Fruit fly (Drosophila melanogaster) whole organism, embryonic: ENCODE data around the gene Cortactin.

Experiments
- CG15696 ChIP-seq: fragments of 200-800 bp; sonication (Bioruptor generic); optimal IDR thresholded peaks from 2 replicates; lab custom pipeline; 2019; ENCODE audit warnings: missing biosample characterization, mild to moderate bottlenecking, missing genetic modification characterization, moderate library complexity
- CG18599 ChIP-seq: fragments of 200-800 bp; sonication (Bioruptor generic); optimal IDR thresholded peaks from 3 replicates; lab custom pipeline; 2017; ENCODE audit warnings: missing biosample characterization, missing genetic modification characterization, mild to moderate bottlenecking, moderate library complexity, missing genetic modification reagents
- CG30431 ChIP-seq: fragments of 200-800 bp; sonication (Bioruptor generic); optimal IDR thresholded peaks from 2 replicates; lab custom pipeline; 2017; ENCODE audit warnings: missing biosample characterization, missing genetic modification characterization
- CG32532 ChIP-seq: fragments of 200-800 bp; sonication (Bioruptor generic); IDR thresholded peaks from 2 replicates; pipeline ENCODE4 v1.3.6; 2022; ENCODE audit warnings: missing biosample characterization, missing genetic modification characterization
- D19A ChIP-seq: fragments of 200-800 bp; optimal IDR thresholded peaks from 3 replicates; lab custom pipeline; 2019; ENCODE audit warnings: missing biosample characterization, mild to moderate bottlenecking, missing genetic modification characterization, moderate library complexity
- D19B ChIP-seq: fragments of 200-800 bp; sonication (Bioruptor generic); optimal IDR thresholded peaks from 2 replicates; lab custom pipeline; 2017; ENCODE audit warnings: missing biosample characterization, mild to moderate bottlenecking, missing genetic modification characterization
- H2.0 ChIP-seq: fragments of 200-800 bp; sonication (Bioruptor generic); IDR thresholded peaks from 2 replicates; pipeline ENCODE4 v1.3.6; 2022; ENCODE audit warnings: missing biosample characterization, missing genetic modification characterization
- emc ChIP-seq: fragments of 200-800 bp; sonication (Bioruptor generic); optimal IDR thresholded peaks from 2 replicates; lab custom pipeline; 2016; ENCODE audit warnings: missing biosample characterization, missing genetic modification characterization
- ranshi ChIP-seq: fragments of 200-800 bp; sonication (Bioruptor generic); IDR thresholded peaks from 2 replicates; pipeline ENCODE4 v1.3.6; 2022; ENCODE audit warnings: missing biosample characterization, missing genetic modification characterization
- sug ChIP-seq: fragments of 200-800 bp; optimal IDR thresholded peaks from 2 replicates; lab custom pipeline; 2019; ENCODE audit warnings: missing biosample characterization, mild to moderate bottlenecking, missing genetic modification characterization, moderate library complexity
- tll ChIP-seq, 2 experiments: fragments of 200-800 bp in 1 of 2; fragments of >200 bp in 1 of 2; sonication (Bioruptor generic) in 1 of 2; optimal IDR thresholded peaks; 2 replicates each; lab custom pipeline; 2017 to 2019; ENCODE audit warnings: missing biosample characterization in 2 of 2, missing genetic modification characterization in 2 of 2, mild to moderate bottlenecking in 1 of 2, moderate library complexity in 1 of 2
- unc-4 ChIP-seq: fragments of 200-800 bp; sonication (Bioruptor generic); IDR thresholded peaks from 2 replicates; pipeline ENCODE4 v1.3.6; 2022; ENCODE audit warnings: missing biosample characterization, missing genetic modification characterization; ENCODE audit not compliant: partially characterized antibody
- usp ChIP-seq: fragments of >200 bp; optimal IDR thresholded peaks from 2 replicates; lab custom pipeline; 2017; ENCODE audit warnings: missing biosample characterization, missing genetic modification characterization

dm6 chr3R:21089416-21089815, 25.1 kb upstream of the Cortactin start:
- TF ChIP-seq CG15696 (tag; lab: Kevin White, UChicago) (no peak), sug (no peak), D19A (tag; lab: Kevin White, UChicago) (no peak), CG32532 (GFP tag; lab: Robert Waterston, UW) (no peak), H2.0 (GFP tag; lab: Robert Waterston, UW) (no peak), D19B (GFP tag; lab: Kevin White, UChicago) (no peak), CG18599 (GFP tag; lab: Kevin White, UChicago) (no peak), ranshi (GFP tag; lab: Robert Waterston, UW) (no peak), tll (GFP tag; optimal IDR thresholded peaks at IDR 0.05; lab: Kevin White, UChicago) (no peak), usp (GFP tag; lab: Kevin White, UChicago) (no peak), CG30431 (GFP tag; lab: Kevin White, UChicago) (no peak), unc-4 (no peak), emc (GFP tag; lab: Kevin White, UChicago) (no peak)
